Fruit fly (Drosophila melanogaster): ENCODE data around the gene msn.
A peak's percentile ranks its signal among the peaks of the same experiment; 100 is the strongest.

DNA sequence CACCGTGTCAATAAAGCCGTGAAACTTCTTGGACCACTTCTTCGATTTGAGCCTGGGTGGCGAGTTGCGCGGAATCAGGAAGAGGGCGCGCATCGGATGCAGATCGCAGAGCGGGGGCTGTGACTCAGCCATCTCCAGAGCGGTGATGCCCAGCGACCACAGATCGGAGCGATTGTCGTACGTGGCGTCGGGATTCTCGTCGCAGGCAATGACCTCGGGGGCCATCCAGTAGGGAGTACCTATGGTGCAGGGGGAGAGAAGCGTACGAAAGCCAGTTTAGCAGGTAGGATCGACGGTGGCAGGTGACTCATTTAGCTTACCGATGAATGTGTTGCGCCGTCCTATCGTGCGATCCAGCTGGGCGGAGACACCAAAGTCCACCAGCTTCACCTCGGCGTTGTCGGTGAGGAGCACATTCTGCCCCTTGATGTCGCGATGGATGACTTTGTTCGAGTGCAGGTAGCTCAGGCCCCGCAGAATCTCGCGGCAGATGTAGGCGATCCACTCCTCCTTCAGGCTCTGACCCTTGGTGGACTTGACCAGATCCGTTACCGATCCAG, 19.2 kb downstream of the msn start:
- TF ChIP-seq CG8632 (GFP tag; optimal IDR thresholded peaks at IDR 0.05) (no peak), salr (GFP tag; optimal IDR thresholded peaks at IDR 0.05) (no peak), svp (GFP tag) (peak; percentile 83), Blimp-1 (GFP tag; optimal IDR thresholded peaks at IDR 0.05) (no peak), lz (GFP tag; optimal IDR thresholded peaks at IDR 0.05) (no peak), CG6163 (GFP tag; IDR thresholded peaks at IDR 0.05) (no peak), Sox14 (GFP tag; optimal IDR thresholded peaks at IDR 0.05) (no peak)
